Worm (Caenorhabditis elegans) whole organism, late embryonic: ENCODE data around the gene clec-22.

ENCODE experiments used
- C38D4.7 ChIP-seq: fragments of 200-800 bp; sonication (Bioruptor generic); optimal IDR thresholded peaks from 2 replicates; lab custom pipeline; 2018; ENCODE audit warnings: mild to moderate bottlenecking, missing genetic modification characterization, moderate library complexity, missing compliant biosample characterization
- F13H6.1 ChIP-seq: sonication (generic microtip); optimal IDR thresholded peaks from 2 replicates; lab custom pipeline; 2016; ENCODE audit warnings: missing genetic modification characterization, missing compliant biosample characterization
- K09A11.1 ChIP-seq: sonication (generic microtip); optimal IDR thresholded peaks from 2 replicates; lab custom pipeline; 2017; ENCODE audit warnings: antibody characterized with exemption, mild to moderate bottlenecking, missing genetic modification characterization, missing compliant biosample characterization; ENCODE audit not compliant: insufficient read depth
- T23F11.4 ChIP-seq: fragments of 200-800 bp; sonication (Bioruptor generic); optimal IDR thresholded peaks from 2 replicates; lab custom pipeline; 2018; ENCODE audit warnings: mild to moderate bottlenecking, missing genetic modification characterization, missing compliant biosample characterization
- ahr-1 ChIP-seq: sonication (generic microtip); optimal IDR thresholded peaks from 2 replicates; lab custom pipeline; 2016; ENCODE audit warnings: missing genetic modification characterization, missing compliant biosample characterization
- ama-1 ChIP-seq: fragments of 150-350 bp; optimal IDR thresholded peaks from 2 replicates; lab custom pipeline; 2014
- ceh-14 ChIP-seq: sonication (generic microtip); optimal IDR thresholded peaks from 2 replicates; lab custom pipeline; 2016; ENCODE audit warnings: missing genotype, missing genetic modification characterization, missing compliant biosample characterization
- ceh-18 ChIP-seq: sonication (generic microtip); optimal IDR thresholded peaks from 2 replicates; lab custom pipeline; 2016; ENCODE audit warnings: missing genetic modification characterization, missing compliant biosample characterization
- ceh-19 ChIP-seq: fragments of 200-800 bp; sonication (Bioruptor generic); optimal IDR thresholded peaks from 2 replicates; lab custom pipeline; 2018; ENCODE audit warnings: mild to moderate bottlenecking, missing genetic modification characterization, missing compliant biosample characterization
- ceh-2 ChIP-seq: sonication (generic microtip); optimal IDR thresholded peaks from 2 replicates; lab custom pipeline; 2016; ENCODE audit warnings: missing genotype, missing genetic modification characterization, missing compliant biosample characterization
- ceh-31 ChIP-seq: sonication (generic microtip); optimal IDR thresholded peaks from 2 replicates; lab custom pipeline; 2016; ENCODE audit warnings: missing genetic modification characterization, missing compliant biosample characterization
- ceh-34 ChIP-seq: sonication (generic microtip); optimal IDR thresholded peaks from 2 replicates; lab custom pipeline; 2016; ENCODE audit warnings: mild to moderate bottlenecking, missing genetic modification characterization, missing compliant biosample characterization
- ceh-48 ChIP-seq: sonication (generic microtip); optimal IDR thresholded peaks from 2 replicates; lab custom pipeline; 2016; ENCODE audit warnings: missing genetic modification characterization, inconsistent platforms, missing compliant biosample characterization
- ceh-9 ChIP-seq: sonication (generic microtip); optimal IDR thresholded peaks from 2 replicates; lab custom pipeline; 2016; ENCODE audit warnings: mild to moderate bottlenecking, missing genetic modification characterization, inconsistent platforms, missing compliant biosample characterization
- che-1 ChIP-seq: sonication (generic microtip); optimal IDR thresholded peaks from 2 replicates; lab custom pipeline; 2016; ENCODE audit warnings: mild to moderate bottlenecking, missing genetic modification characterization, missing compliant biosample characterization
- dmd-4 ChIP-seq: sonication (generic microtip); optimal IDR thresholded peaks from 2 replicates; lab custom pipeline; 2016; ENCODE audit warnings: borderline replicate concordance, missing genetic modification characterization, missing compliant biosample characterization
- elt-4 ChIP-seq: sonication (generic microtip); optimal IDR thresholded peaks from 2 replicates; lab custom pipeline; 2016; ENCODE audit warnings: missing genetic modification characterization, missing compliant biosample characterization
- eyg-1 ChIP-seq: sonication (generic microtip); optimal IDR thresholded peaks from 2 replicates; lab custom pipeline; 2016; ENCODE audit warnings: missing genotype, missing genetic modification characterization, missing compliant biosample characterization
- fax-1 ChIP-seq: sonication (generic microtip); optimal IDR thresholded peaks from 2 replicates; lab custom pipeline; 2016; ENCODE audit warnings: missing genotype, missing genetic modification characterization, missing compliant biosample characterization
- fkh-6 ChIP-seq: sonication (generic microtip); optimal IDR thresholded peaks from 2 replicates; lab custom pipeline; 2016; ENCODE audit warnings: missing genetic modification characterization, missing compliant biosample characterization
- hlh-15 ChIP-seq: sonication (generic microtip); optimal IDR thresholded peaks from 2 replicates; lab custom pipeline; 2016; ENCODE audit warnings: missing genetic modification characterization, missing compliant biosample characterization
- hlh-8 ChIP-seq: sonication (generic microtip); optimal IDR thresholded peaks from 2 replicates; lab custom pipeline; 2016; ENCODE audit warnings: missing genotype, missing genetic modification characterization, missing compliant biosample characterization
- nhr-11 ChIP-seq: fragments of 150-350 bp; optimal IDR thresholded peaks from 2 replicates; lab custom pipeline; 2014; ENCODE audit warnings: missing biosample characterization, missing genetic modification characterization
- nhr-232 ChIP-seq: sonication (generic microtip); optimal IDR thresholded peaks from 2 replicates; lab custom pipeline; 2016; ENCODE audit warnings: missing genetic modification characterization, missing compliant biosample characterization
- npax-4 ChIP-seq: sonication (generic microtip); optimal IDR thresholded peaks from 2 replicates; lab custom pipeline; 2016; ENCODE audit warnings: missing genetic modification characterization, missing compliant biosample characterization
- pha-2 ChIP-seq: sonication (generic microtip); optimal IDR thresholded peaks from 2 replicates; lab custom pipeline; 2017; ENCODE audit warnings: mild to moderate bottlenecking, missing genetic modification characterization, missing compliant biosample characterization
- pqm-1 ChIP-seq: sonication (generic microtip); optimal IDR thresholded peaks from 2 replicates; lab custom pipeline; 2016; ENCODE audit warnings: missing genetic modification characterization, missing compliant biosample characterization
- ref-2 ChIP-seq: sonication (generic microtip); optimal IDR thresholded peaks from 2 replicates; lab custom pipeline; 2016; ENCODE audit warnings: missing genetic modification characterization, missing compliant biosample characterization
- sox-4 ChIP-seq: sonication (generic microtip); optimal IDR thresholded peaks from 2 replicates; lab custom pipeline; 2017; ENCODE audit warnings: mild to moderate bottlenecking, missing genetic modification characterization, inconsistent platforms, missing compliant biosample characterization
- syd-9 ChIP-seq: sonication (generic microtip); optimal IDR thresholded peaks from 2 replicates; lab custom pipeline; 2016; ENCODE audit warnings: mild to moderate bottlenecking, missing genetic modification characterization, moderate library complexity, missing compliant biosample characterization
- tbx-2 ChIP-seq: sonication (generic microtip); optimal IDR thresholded peaks from 2 replicates; lab custom pipeline; 2016; ENCODE audit warnings: missing genetic modification characterization, missing compliant biosample characterization
- unc-3 ChIP-seq, 2 experiments: fragments of 200-800 bp in 1 of 2; sonication (Bioruptor generic) in 1 of 2; sonication (generic microtip) in 1 of 2; conservative IDR thresholded peaks in 1 of 2; optimal IDR thresholded peaks in 1 of 2; 2 replicates each; pipeline versions ENCODE4 v1.3.6 to Lab custom; 2016 to 2022; ENCODE audit warnings: missing compliant biosample characterization in 2 of 2, missing genetic modification characterization in 2 of 2, missing genetic modification reagents in 1 of 2
- unc-55 ChIP-seq: sonication (generic microtip); optimal IDR thresholded peaks from 2 replicates; lab custom pipeline; 2017; ENCODE audit warnings: missing biosample characterization, missing genetic modification reagents, missing genetic modification characterization
- unc-86 ChIP-seq: sonication (generic microtip); optimal IDR thresholded peaks from 2 replicates; lab custom pipeline; 2016; ENCODE audit warnings: missing genetic modification characterization, missing compliant biosample characterization
- zip-5 ChIP-seq: sonication (generic microtip); optimal IDR thresholded peaks from 2 replicates; lab custom pipeline; 2016; ENCODE audit warnings: missing genetic modification characterization, missing compliant biosample characterization
- ztf-16 ChIP-seq: sonication (generic microtip); optimal IDR thresholded peaks from 2 replicates; lab custom pipeline; 2017; ENCODE audit warnings: missing genetic modification characterization, missing compliant biosample characterization

The clec-22 gene

ce11 chrV:16884744-16885143, 26.5 kb downstream of the clec-22 start, which contains the start of gene F09C6.13:
F09C6.13 (plus strand) TSS chrV:16885044.
- TF ChIP-seq ref-2 (tag; lab: Kevin White, UChicago) (no peak), F13H6.1 (tag; lab: Kevin White, UChicago) (no peak), ceh-31 (tag; lab: Kevin White, UChicago) (no peak), ceh-14 (tag; lab: Kevin White, UChicago) (no peak), elt-4 (no peak), ceh-48 (tag; lab: Kevin White, UChicago) (no peak), ceh-34 (no peak), tbx-2 (tag; lab: Kevin White, UChicago) (no peak), fax-1 (tag; lab: Kevin White, UChicago) (no peak), ceh-19 (GFP tag; lab: Kevin White, UChicago) (no peak), che-1 (tag; lab: Kevin White, UChicago) (no peak), zip-5 (tag; lab: Kevin White, UChicago) (no peak)

- no peak for TF ChIP-seq unc-3 (GFP tag; conservative IDR thresholded peaks at IDR 0.05; lab: Robert Waterston, UW)
- TF ChIP-seq unc-3 (tag; optimal IDR thresholded peaks at IDR 0.05; lab: Kevin White, UChicago): no peak
- no peak for TF ChIP-seq syd-9 (tag; lab: Kevin White, UChicago)
- TF ChIP-seq fkh-6 (tag; lab: Kevin White, UChicago): no peak
- TF ChIP-seq ceh-19 (GFP tag; lab: Kevin White, UChicago): no peak
- TF ChIP-seq nhr-232: no peak
- TF ChIP-seq nhr-11: no peak
- no peak for TF ChIP-seq hlh-8 (tag; lab: Kevin White, UChicago)
- TF ChIP-seq unc-86 (tag; lab: Kevin White, UChicago): no peak
- TF ChIP-seq hlh-15 (tag; lab: Kevin White, UChicago): no peak
- no peak for TF ChIP-seq ztf-16 (tag; lab: Kevin White, UChicago)
- TF ChIP-seq K09A11.1 (tag; lab: Kevin White, UChicago): no peak
- no peak for TF ChIP-seq ahr-1
- no peak for TF ChIP-seq ref-2 (tag; lab: Kevin White, UChicago)
- no peak for TF ChIP-seq ceh-34
- no peak for TF ChIP-seq C38D4.7
- no peak for TF ChIP-seq sox-4
- TF ChIP-seq ceh-18: no peak
- no peak for TF ChIP-seq dmd-4 (tag; lab: Kevin White, UChicago)
- TF ChIP-seq elt-4: no peak
- TF ChIP-seq pqm-1 (tag; lab: Kevin White, UChicago): no peak
Measured at ce11 chrV:16888788-16889325, 30.6 kb downstream of the clec-22 start, which contains the start of the genes ifas-2 and fbxa-44. ifas-2 (minus strand) TSS chrV:16888888. fbxa-44 (plus strand) TSS chrV:16889275.

- no peak for TF ChIP-seq tbx-2 (tag; lab: Kevin White, UChicago)
- no peak for TF ChIP-seq nhr-232
- no peak for TF ChIP-seq ceh-34
- TF ChIP-seq, all 69 proteins: peak for 0
Measured at ce11 chrV:16893440-16893839, 35.2 kb downstream of the clec-22 start, which contains the start of gene F09C6.15. F09C6.15 (plus strand) TSS chrV:16893740.

DNA sequence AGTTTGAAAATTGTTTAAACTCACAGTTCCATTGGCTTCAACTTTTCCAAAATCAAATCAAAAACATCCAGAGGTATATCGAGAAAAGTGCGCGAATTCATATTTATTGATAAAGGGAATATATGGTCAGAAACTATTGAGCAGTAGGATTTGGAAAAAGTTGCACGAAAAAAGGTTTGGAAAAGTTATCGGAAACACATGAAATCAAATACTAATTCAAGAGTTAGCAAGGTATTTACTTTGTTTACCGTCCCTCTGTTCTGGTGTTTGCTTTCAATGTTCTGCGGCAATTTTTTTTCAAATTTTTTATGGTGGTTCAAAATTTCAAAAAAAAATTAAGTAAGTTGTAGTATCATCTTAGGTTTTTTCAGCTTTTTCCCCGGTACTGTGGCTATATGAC, 41.1 kb downstream of the clec-22 start, which contains the start of gene fbxa-45:
TSS of gene fbxa-45 (minus strand) at position 101 of the 400 bp plus-strand sequence.
- TF ChIP-seq eyg-1 (no peak), ceh-2 (tag; lab: Kevin White, UChicago) (no peak), zip-5 (tag; lab: Kevin White, UChicago) (no peak), ztf-16 (tag; lab: Kevin White, UChicago) (no peak), C38D4.7 (no peak), T23F11.4 (GFP tag; lab: Kevin White, UChicago) (no peak), ceh-9 (no peak), unc-55 (GFP tag; lab: Kevin White, UChicago) (no peak), unc-3 (GFP tag; conservative IDR thresholded peaks at IDR 0.05; lab: Robert Waterston, UW) (no peak), unc-3 (tag; optimal IDR thresholded peaks at IDR 0.05; lab: Kevin White, UChicago) (no peak), ceh-31 (tag; lab: Kevin White, UChicago) (no peak), npax-4 (tag; lab: Kevin White, UChicago) (no peak), pha-2 (tag; lab: Kevin White, UChicago) (no peak), ahr-1 (no peak), ref-2 (tag; lab: Kevin White, UChicago) (no peak), ama-1 (lab: Kevin White, UChicago) (no peak)
